Fruit fly (Drosophila melanogaster) whole organism, embryonic: ENCODE data around the gene CG11737.
A peak's percentile ranks its signal among the peaks of the same experiment; 100 is the strongest.

ENCODE experiments used
- CG10147 ChIP-seq: fragments of 200-800 bp; sonication (Bioruptor generic); optimal IDR thresholded peaks from 2 replicates; lab custom pipeline; 2019; ENCODE audit warnings: missing biosample characterization, mild to moderate bottlenecking, missing genetic modification characterization, moderate library complexity
- CG10366 ChIP-seq: fragments of 200-800 bp; sonication (Bioruptor generic); IDR thresholded peaks from 2 replicates; pipeline ENCODE4 v1.3.6; 2022; ENCODE audit warnings: missing biosample characterization, missing genetic modification characterization
- CG10462 ChIP-seq: fragments of 200-800 bp; sonication (Bioruptor generic); optimal IDR thresholded peaks from 2 replicates; lab custom pipeline; 2016; ENCODE audit warnings: missing biosample characterization, missing genetic modification characterization
- CG11093 ChIP-seq: fragments of 200-800 bp; sonication (Bioruptor generic); IDR thresholded peaks from 3 replicates; pipeline ENCODE4 v1.3.6; 2022; ENCODE audit warnings: missing biosample characterization, missing genetic modification characterization
- CG12155 ChIP-seq: fragments of 200-800 bp; sonication (Bioruptor generic); optimal IDR thresholded peaks from 3 replicates; lab custom pipeline; 2016; ENCODE audit warnings: missing biosample characterization, missing genetic modification characterization
- CG12236 ChIP-seq: fragments of 200-800 bp; sonication (Bioruptor generic); optimal IDR thresholded peaks from 2 replicates; lab custom pipeline; 2016; ENCODE audit warnings: missing biosample characterization, missing genetic modification characterization
- CG12299 ChIP-seq: fragments of 200-800 bp; sonication (Bioruptor generic); optimal IDR thresholded peaks from 2 replicates; lab custom pipeline; 2018; ENCODE audit warnings: missing biosample characterization, mild to moderate bottlenecking, missing genetic modification characterization
- CG13296 ChIP-seq: fragments of 200-800 bp; sonication (Bioruptor generic); optimal IDR thresholded peaks from 3 replicates; lab custom pipeline; 2018; ENCODE audit warnings: missing biosample characterization, mild to moderate bottlenecking, missing genetic modification characterization
- CG13624 ChIP-seq: fragments of 200-800 bp; sonication (Bioruptor generic); optimal IDR thresholded peaks from 2 replicates; lab custom pipeline; 2016; ENCODE audit warnings: missing biosample characterization, missing genetic modification characterization
- CG13775 ChIP-seq: fragments of 200-800 bp; sonication (Bioruptor generic); optimal IDR thresholded peaks from 3 replicates; lab custom pipeline; 2017; ENCODE audit warnings: missing biosample characterization, mild to moderate bottlenecking, missing genetic modification characterization
- CG1529 ChIP-seq: fragments of 200-800 bp; sonication (Bioruptor generic); optimal IDR thresholded peaks from 3 replicates; lab custom pipeline; 2018; ENCODE audit warnings: missing biosample characterization, missing genetic modification characterization
- CG16779 ChIP-seq: fragments of 200-800 bp; sonication (Bioruptor generic); IDR thresholded peaks from 2 replicates; pipeline ENCODE4 v1.3.6; 2022; ENCODE audit warnings: missing biosample characterization, missing genetic modification characterization
- CG16815 ChIP-seq: fragments of 200-800 bp; sonication (Bioruptor generic); optimal IDR thresholded peaks from 3 replicates; lab custom pipeline; 2017; ENCODE audit warnings: missing biosample characterization, mild to moderate bottlenecking, missing genetic modification characterization
- CG2120 ChIP-seq: fragments of 200-800 bp; sonication (Bioruptor generic); optimal IDR thresholded peaks from 3 replicates; lab custom pipeline; 2016; ENCODE audit warnings: missing biosample characterization, missing genetic modification characterization
- CG2889 ChIP-seq: fragments of 200-800 bp; sonication (Bioruptor generic); IDR thresholded peaks from 3 replicates; pipeline ENCODE4 v1.3.6; 2022; ENCODE audit warnings: missing biosample characterization, missing genetic modification characterization
- CG30020 ChIP-seq: fragments of 200-800 bp; optimal IDR thresholded peaks from 2 replicates; lab custom pipeline; 2019; ENCODE audit warnings: missing biosample characterization, mild to moderate bottlenecking, missing genetic modification characterization, moderate library complexity
- CG30431 ChIP-seq: fragments of 200-800 bp; sonication (Bioruptor generic); optimal IDR thresholded peaks from 2 replicates; lab custom pipeline; 2017; ENCODE audit warnings: missing biosample characterization, missing genetic modification characterization
- CG3163 ChIP-seq: fragments of 200-800 bp; sonication (Bioruptor generic); optimal IDR thresholded peaks from 3 replicates; lab custom pipeline; 2016; ENCODE audit warnings: missing biosample characterization, missing genetic modification characterization
- CG4730 ChIP-seq: fragments of 200-800 bp; sonication (Bioruptor generic); IDR thresholded peaks from 2 replicates; pipeline ENCODE4 v1.3.6; 2022; ENCODE audit warnings: missing biosample characterization, missing genetic modification characterization
- CG4820 ChIP-seq: fragments of 200-800 bp; sonication (Bioruptor generic); optimal IDR thresholded peaks from 3 replicates; lab custom pipeline; 2016; ENCODE audit warnings: missing biosample characterization, missing genetic modification characterization
- CG6813 ChIP-seq: fragments of 200-800 bp; sonication (Bioruptor generic); optimal IDR thresholded peaks from 2 replicates; lab custom pipeline; 2017; ENCODE audit warnings: missing biosample characterization, missing genetic modification characterization, mild to moderate bottlenecking, moderate library complexity, missing genetic modification reagents
- CG7963 ChIP-seq: fragments of 200-800 bp; sonication (Bioruptor generic); IDR thresholded peaks from 3 replicates; pipeline ENCODE4 v1.3.6; 2022; ENCODE audit warnings: missing biosample characterization, missing genetic modification characterization; ENCODE audit not compliant: partially characterized antibody
- CG8388 ChIP-seq: fragments of 200-800 bp; sonication (Bioruptor generic); optimal IDR thresholded peaks from 2 replicates; lab custom pipeline; 2019; ENCODE audit warnings: missing biosample characterization, mild to moderate bottlenecking, missing genetic modification characterization, moderate library complexity
- CG9727 ChIP-seq: fragments of 200-800 bp; sonication (Bioruptor generic); optimal IDR thresholded peaks from 3 replicates; lab custom pipeline; 2017; ENCODE audit warnings: missing biosample characterization, mild to moderate bottlenecking, missing genetic modification characterization
- CG9932 ChIP-seq: fragments of 200-800 bp; sonication (Bioruptor generic); IDR thresholded peaks from 2 replicates; pipeline ENCODE4 v1.3.6; 2022; ENCODE audit warnings: missing biosample characterization, missing genetic modification characterization
- CkIIα-i1 ChIP-seq: fragments of 200-800 bp; sonication (Bioruptor generic); IDR thresholded peaks from 2 replicates; pipeline ENCODE4 v1.3.6; 2022; ENCODE audit warnings: missing biosample characterization, missing genetic modification characterization
- CoRest ChIP-seq: fragments of 200-800 bp; sonication (Bioruptor generic); optimal IDR thresholded peaks from 3 replicates; lab custom pipeline; 2018; ENCODE audit warnings: missing biosample characterization, mild to moderate bottlenecking, missing genetic modification characterization, moderate library complexity
- Dip3 ChIP-seq: fragments of 200-800 bp; sonication (Bioruptor generic); optimal IDR thresholded peaks from 3 replicates; lab custom pipeline; 2016; ENCODE audit warnings: missing biosample characterization, missing genetic modification characterization
- Elba2 ChIP-seq: fragments of 200-800 bp; sonication (Bioruptor generic); optimal IDR thresholded peaks from 3 replicates; lab custom pipeline; 2016; ENCODE audit warnings: missing biosample characterization, missing genetic modification characterization
- Hey ChIP-seq: fragments of 200-800 bp; sonication (Bioruptor generic); optimal IDR thresholded peaks from 3 replicates; lab custom pipeline; 2018; ENCODE audit warnings: missing biosample characterization, mild to moderate bottlenecking, missing genetic modification characterization
- Mad ChIP-seq: fragments of 200-800 bp; sonication (Bioruptor generic); optimal IDR thresholded peaks from 2 replicates; lab custom pipeline; 2016; ENCODE audit warnings: missing biosample characterization, missing genetic modification characterization
- Max ChIP-seq: fragments of 200-800 bp; sonication (Bioruptor generic); optimal IDR thresholded peaks from 2 replicates; lab custom pipeline; 2016; ENCODE audit warnings: missing biosample characterization, mild to moderate bottlenecking, missing genetic modification characterization
- Rx ChIP-seq: fragments of 200-800 bp; sonication (Bioruptor generic); IDR thresholded peaks from 2 replicates; pipeline ENCODE4 v1.3.6; 2022; ENCODE audit warnings: missing biosample characterization, missing genetic modification characterization
- Scr ChIP-seq: fragments of 200-800 bp; sonication (Bioruptor generic); IDR thresholded peaks from 2 replicates; pipeline ENCODE4 v1.3.6; 2022; ENCODE audit warnings: missing biosample characterization, missing genetic modification characterization; ENCODE audit not compliant: partially characterized antibody
- amos ChIP-seq: fragments of 200-800 bp; sonication (Bioruptor generic); IDR thresholded peaks from 2 replicates; pipeline ENCODE4 v1.3.6; 2022; ENCODE audit warnings: missing biosample characterization, missing genetic modification characterization; ENCODE audit not compliant: partially characterized antibody
- aop ChIP-seq: fragments of 200-800 bp; sonication (Bioruptor generic); IDR thresholded peaks from 2 replicates; pipeline ENCODE4 v1.3.6; 2022; ENCODE audit warnings: missing biosample characterization, missing genetic modification characterization
- cad ChIP-seq: fragments of >200 bp; optimal IDR thresholded peaks from 2 replicates; lab custom pipeline; 2017; ENCODE audit warnings: missing biosample characterization, missing genetic modification characterization
- cwo ChIP-seq: fragments of 200-800 bp; sonication (Bioruptor generic); optimal IDR thresholded peaks from 3 replicates; lab custom pipeline; 2017; ENCODE audit warnings: missing biosample characterization, missing genetic modification characterization, mild to moderate bottlenecking, moderate library complexity, missing genetic modification reagents
- fd102C ChIP-seq: fragments of 200-800 bp; sonication (Bioruptor generic); optimal IDR thresholded peaks from 2 replicates; lab custom pipeline; 2018; ENCODE audit warnings: missing biosample characterization, mild to moderate bottlenecking, missing genetic modification characterization, moderate library complexity
- gcm ChIP-seq: fragments of 200-800 bp; sonication (Bioruptor generic); optimal IDR thresholded peaks from 2 replicates; lab custom pipeline; 2019; ENCODE audit warnings: missing biosample characterization, mild to moderate bottlenecking, missing genetic modification characterization, moderate library complexity
- gt ChIP-seq: fragments of 200-800 bp; sonication (Bioruptor generic); IDR thresholded peaks from 2 replicates; pipeline ENCODE4 v1.3.6; 2022; ENCODE audit warnings: missing biosample characterization, missing genetic modification characterization
- jigr1 ChIP-seq: fragments of 200-800 bp; sonication (Bioruptor generic); IDR thresholded peaks from 3 replicates; pipeline ENCODE4 v1.3.6; 2022; ENCODE audit warnings: missing biosample characterization, missing genetic modification characterization
- lola ChIP-seq, 3 experiments: fragments of >200 bp in 2 of 3; fragments of 200-800 bp in 1 of 3; sonication (Bioruptor generic) in 1 of 3; optimal IDR thresholded peaks; 2 replicates each; lab custom pipeline; 2017 to 2019; ENCODE audit warnings: missing biosample characterization in 3 of 3, missing genetic modification characterization in 3 of 3, mild to moderate bottlenecking in 1 of 3, moderate library complexity in 1 of 3
- mam ChIP-seq: fragments of 200-800 bp; sonication (Bioruptor generic); optimal IDR thresholded peaks from 3 replicates; lab custom pipeline; 2016; ENCODE audit warnings: missing biosample characterization, missing genetic modification characterization
- nau ChIP-seq: fragments of 200-800 bp; sonication (Bioruptor generic); optimal IDR thresholded peaks from 3 replicates; lab custom pipeline; 2017; ENCODE audit warnings: missing biosample characterization, mild to moderate bottlenecking, missing genetic modification characterization, missing genetic modification reagents
- pros ChIP-seq: fragments of 200-800 bp; sonication (Bioruptor generic); optimal IDR thresholded peaks from 3 replicates; lab custom pipeline; 2019; ENCODE audit warnings: missing biosample characterization, mild to moderate bottlenecking, missing genetic modification characterization, moderate library complexity
- sens ChIP-seq: fragments of 200-800 bp; sonication (Bioruptor generic); peaks from one replicate; lab custom pipeline; 2016; ENCODE audit warnings: missing biosample characterization, missing genetic modification characterization
- sisA ChIP-seq: fragments of 200-800 bp; sonication (Bioruptor generic); IDR thresholded peaks from 2 replicates; pipeline ENCODE4 v1.3.6; 2022; ENCODE audit warnings: missing biosample characterization, missing genetic modification characterization
- tin ChIP-seq: fragments of 200-800 bp; sonication (Bioruptor generic); optimal IDR thresholded peaks from 3 replicates; lab custom pipeline; 2016; ENCODE audit warnings: missing biosample characterization, missing genetic modification characterization
- vfl ChIP-seq: fragments of 200-800 bp; sonication (Bioruptor generic); optimal IDR thresholded peaks from 2 replicates; lab custom pipeline; 2016; ENCODE audit warnings: missing biosample characterization, missing genetic modification characterization
- zen2 ChIP-seq: fragments of 200-800 bp; sonication (Bioruptor generic); IDR thresholded peaks from 3 replicates; pipeline ENCODE4 v1.3.6; 2022; ENCODE audit warnings: missing biosample characterization, missing genetic modification characterization; ENCODE audit not compliant: partially characterized antibody

Gene CG11737

dm6 chr3R:8469716-8470393 lies 47.8 kb upstream of the CG11737 start (continued):
- TF ChIP-seq CG16779 (GFP tag; lab: Robert Waterston, UW) (no peak), vfl (GFP tag; lab: Kevin White, UChicago) (no peak), sens (GFP tag; lab: Kevin White, UChicago) (peak; percentile 86), CG16815 (GFP tag; lab: Kevin White, UChicago) (no peak), CG9727 (GFP tag; lab: Kevin White, UChicago) (peak; percentile 1), Dip3 (GFP tag; lab: Kevin White, UChicago) (no peak), CG6813 (GFP tag; lab: Kevin White, UChicago) (no peak), cwo (GFP tag; lab: Kevin White, UChicago) (no peak), gcm (GFP tag; lab: Kevin White, UChicago) (no peak), CG4730 (no peak), CG10366 (peak; percentile 39; the same call in 1 of the 2 replicates), sisA (0 out of 2 replicates have a peak, but pooled peaks have one; percentile 13), zen2 (no peak), CG13775 (GFP tag; lab: Kevin White, UChicago) (no peak), Max (GFP tag; lab: Kevin White, UChicago) (no peak), CG10462 (GFP tag; lab: Kevin White, UChicago) (no peak), CoRest (tag; lab: Kevin White, UChicago) (peak; percentile 53), CG12299 (tag; lab: Kevin White, UChicago) (no peak), Hey (tag; lab: Kevin White, UChicago) (no peak), CG12236 (GFP tag; lab: Kevin White, UChicago) (no peak), CG11093 (GFP tag; lab: Robert Waterston, UW) (no peak), cad (no peak), fd102C (GFP tag; lab: Kevin White, UChicago) (no peak), Mad (GFP tag; lab: Kevin White, UChicago) (no peak), CG3163 (GFP tag; lab: Kevin White, UChicago) (no peak), CG7963 (GFP tag; lab: Robert Waterston, UW) (no peak), CG1529 (no peak), lola (GFP tag; optimal IDR thresholded peaks at IDR 0.05; lab: Kevin White, UChicago) (peak in 1 of 3 experiments; percentile 12), amos (GFP tag; lab: Robert Waterston, UW) (no peak), gt (no peak), CkIIα-i1 (GFP tag; lab: Robert Waterston, UW) (no peak), CG13624 (GFP tag; lab: Kevin White, UChicago) (no peak), nau (GFP tag; lab: Kevin White, UChicago) (no peak), aop (GFP tag; lab: Robert Waterston, UW) (no peak), Rx (GFP tag; lab: Robert Waterston, UW) (no peak), CG10147 (GFP tag; lab: Kevin White, UChicago) (no peak), tin (GFP tag; lab: Kevin White, UChicago) (peak; percentile 36), CG2120 (GFP tag; lab: Kevin White, UChicago) (no peak), jigr1 (GFP tag; lab: Robert Waterston, UW) (no peak), mam (GFP tag; lab: Kevin White, UChicago) (no peak), CG9932 (GFP tag; lab: Robert Waterston, UW) (no peak), Scr (GFP tag; lab: Robert Waterston, UW) (no peak), CG30431 (no peak), CG12155 (no peak), pros (GFP tag; lab: Kevin White, UChicago) (no peak), Elba2 (GFP tag; lab: Kevin White, UChicago) (no peak), CG30020 (no peak), CG4820 (no peak), CG2889 (GFP tag; lab: Robert Waterston, UW) (no peak), CG8388 (GFP tag; lab: Kevin White, UChicago) (peak; percentile 47), CG13296 (no peak)
